Worm (Caenorhabditis elegans): Measurements from ENCODE around the gene R05G6.9.
"Not testable (repeated sequence)": the region's sequence is repeated elsewhere in the genome, so short reads cannot be mapped to it uniquely, and the experiment has no call there.

The R05G6.9 gene

ce11 chrIV:7516167-7516566, at the start of gene R05G6.9, which contains the start of gene R05G6.3:
TSS of gene R05G6.9 (minus strand) at chrIV:7516267.
TSS of gene R05G6.3 (plus strand) at chrIV:7516552.
- TF ChIP-seq him-1 (tag; optimal IDR thresholded peaks at IDR 0.05) (no peak), dao-5 (tag; optimal IDR thresholded peaks at IDR 0.05) (no peak), W03F9.2 (tag; optimal IDR thresholded peaks at IDR 0.05) (no peak)

DNA sequence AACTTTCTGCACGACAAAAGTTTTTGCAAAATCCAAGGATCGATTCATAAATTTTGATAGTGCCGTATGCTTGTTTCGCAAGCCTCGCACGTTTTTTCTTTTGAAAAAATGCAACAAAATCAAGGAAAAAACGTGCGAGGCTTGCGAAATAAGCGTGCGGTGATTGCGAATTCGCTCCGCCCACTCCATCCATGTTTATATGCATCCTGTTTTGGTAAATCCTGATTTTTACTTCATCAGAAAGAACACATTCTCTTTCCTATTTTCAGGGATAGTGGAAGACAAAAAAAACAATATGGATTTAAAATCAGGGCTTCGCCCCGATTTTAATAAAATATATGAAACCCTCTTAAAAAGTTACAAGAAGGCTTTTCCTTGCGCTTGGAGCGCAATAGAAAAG, 47.8 kb upstream of the R05G6.9 start, which contains the start of gene F32E10.9:
Gene F32E10.9 (minus strand): TSS at position 101 of the 400 bp plus-strand sequence.
- TF ChIP-seq dao-5, him-1, W03F9.2 (tag; optimal IDR thresholded peaks at IDR 0.05): not testable (repeated sequence)

DNA sequence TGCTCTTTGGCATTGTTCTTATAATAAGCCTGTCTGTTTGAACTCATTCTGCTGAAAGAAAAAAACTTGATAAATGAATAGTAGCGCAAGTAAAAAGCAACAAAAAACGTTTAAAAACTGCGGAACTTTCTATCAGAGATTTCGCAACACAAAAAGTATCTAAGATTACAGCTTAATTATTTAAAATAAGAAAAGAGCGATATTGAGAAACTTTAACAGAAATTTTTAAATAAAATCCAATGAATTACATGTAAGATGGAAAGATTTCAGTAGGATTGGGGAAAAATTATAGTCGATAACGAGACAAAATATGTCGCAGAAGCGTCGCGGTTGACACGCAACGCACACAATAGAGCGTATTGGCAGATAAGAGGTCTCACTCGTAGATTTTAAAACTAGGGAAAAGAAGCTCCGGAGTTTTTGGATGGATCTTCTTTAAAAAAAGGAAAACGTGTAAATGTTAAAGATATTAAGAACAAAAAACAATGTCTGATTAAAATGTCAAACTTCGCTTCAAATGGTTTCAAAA, 45.6 kb upstream of the R05G6.9 start, which contains the start of gene ima-3:
Gene ima-3 (minus strand): TSS at position 51 of the 529 bp plus-strand sequence.
- TF ChIP-seq W03F9.2 (tag; optimal IDR thresholded peaks at IDR 0.05) (peak; percentile 27), him-1 (tag; optimal IDR thresholded peaks at IDR 0.05) (no peak)

DNA sequence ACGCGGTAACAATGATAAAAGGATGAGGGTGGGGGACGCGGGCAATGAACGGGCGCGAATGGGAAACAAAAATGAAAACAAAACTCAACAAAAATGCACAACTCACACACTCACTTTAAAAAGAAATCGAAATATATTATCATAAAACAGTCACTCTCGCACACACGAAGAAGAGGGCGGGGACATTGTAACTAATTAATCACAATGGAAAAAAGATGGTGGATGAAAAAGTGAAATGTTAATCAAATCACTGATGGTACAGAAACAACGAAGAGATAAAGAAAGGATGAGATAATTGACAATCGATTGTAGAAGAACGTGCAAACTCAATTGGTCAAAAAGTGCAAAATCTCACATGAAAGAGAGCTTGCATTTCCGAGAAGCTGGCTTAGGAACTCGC, 43.2 kb upstream of the R05G6.9 start:
- TF ChIP-seq dao-5 (tag; optimal IDR thresholded peaks at IDR 0.05), result no peak
- TF ChIP-seq W03F9.2 (tag; optimal IDR thresholded peaks at IDR 0.05), result no peak
- no peak for TF ChIP-seq him-1 (tag; optimal IDR thresholded peaks at IDR 0.05)

- TF ChIP-seq W03F9.2 (tag; optimal IDR thresholded peaks at IDR 0.05) (no peak), dao-5 (tag; optimal IDR thresholded peaks at IDR 0.05) (no peak), him-1 (tag; optimal IDR thresholded peaks at IDR 0.05) (no peak)
These were observed 42.6 kb upstream of the R05G6.9 start for ce11 chrIV:7558653-7559052.

ce11 chrIV:7556265-7556866, 40.3 kb upstream of the R05G6.9 start, which contains the start of the genes F49E8.7, F49E8.8 and nprl-2:
TSS of gene F49E8.7 (minus strand) at chrIV:7556365.
TSS of gene F49E8.8 (plus strand) at chrIV:7556637.
TSS of gene nprl-2 (plus strand) at chrIV:7556816.
- TF ChIP-seq W03F9.2 (tag; optimal IDR thresholded peaks at IDR 0.05) (no peak), dao-5 (tag; optimal IDR thresholded peaks at IDR 0.05) (no peak), him-1 (tag; optimal IDR thresholded peaks at IDR 0.05) (no peak)

DNA sequence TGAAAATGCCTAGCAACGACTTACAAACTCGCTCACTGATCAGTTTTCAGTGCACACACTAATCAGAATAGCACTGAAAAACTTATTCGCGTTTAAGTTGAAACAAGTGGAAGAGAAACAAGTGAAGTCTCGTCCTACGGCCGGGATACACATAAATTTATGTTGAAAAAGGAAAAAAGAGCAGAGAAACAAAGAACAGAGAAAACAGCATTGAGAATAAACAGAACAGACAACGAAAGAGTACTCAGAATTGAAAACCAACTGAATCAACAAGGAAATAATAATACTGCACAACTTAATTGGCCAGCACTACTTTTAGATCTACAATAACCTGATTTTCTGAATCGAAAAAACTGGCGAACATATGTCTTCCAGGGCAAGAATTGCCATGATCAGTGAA, 38.3 kb upstream of the R05G6.9 start, which contains the start of gene F49E8.6:
Gene F49E8.6 (minus strand): TSS at position 317 of the 400 bp plus-strand sequence.
- TF ChIP-seq him-1 (tag; optimal IDR thresholded peaks at IDR 0.05) (no peak), W03F9.2 (tag; optimal IDR thresholded peaks at IDR 0.05) (no peak), dao-5 (tag; optimal IDR thresholded peaks at IDR 0.05) (no peak)

DNA sequence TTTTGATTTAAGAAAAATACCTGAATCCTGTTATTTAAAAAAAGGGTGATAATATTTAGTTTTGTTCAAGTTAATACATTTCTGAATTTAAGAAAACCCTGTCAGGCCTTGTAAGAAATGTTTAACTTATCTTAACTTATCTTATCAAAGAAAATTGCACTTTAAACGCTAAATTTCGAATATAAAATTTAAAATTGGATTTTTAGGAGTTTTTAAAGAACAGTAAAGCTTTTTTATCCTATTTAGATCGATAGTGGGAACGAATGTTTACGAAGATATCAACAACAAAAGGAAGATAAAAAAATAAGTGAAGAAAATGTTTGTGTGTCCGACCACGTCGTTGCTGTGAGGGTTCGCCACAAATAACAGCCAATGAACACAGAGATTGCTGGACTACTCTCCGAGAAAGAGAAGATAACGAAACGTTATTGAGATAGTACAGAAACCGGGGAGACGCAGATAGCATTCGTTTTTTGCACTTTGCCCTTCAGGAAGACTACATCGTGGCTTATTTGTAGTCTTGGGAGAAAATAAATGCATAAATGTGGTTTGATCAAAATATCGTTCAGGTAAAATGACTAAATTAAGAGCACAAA, 37.0 kb upstream of the R05G6.9 start, which contains the start of gene dif-1:
Gene dif-1 (minus strand): TSS at position 51 of the 596 bp plus-strand sequence.
- peak; percentile 52 for TF ChIP-seq W03F9.2 (tag; optimal IDR thresholded peaks at IDR 0.05)
- TF ChIP-seq him-1 (tag; optimal IDR thresholded peaks at IDR 0.05), result no peak
- no peak for TF ChIP-seq dao-5 (tag; optimal IDR thresholded peaks at IDR 0.05)

DNA sequence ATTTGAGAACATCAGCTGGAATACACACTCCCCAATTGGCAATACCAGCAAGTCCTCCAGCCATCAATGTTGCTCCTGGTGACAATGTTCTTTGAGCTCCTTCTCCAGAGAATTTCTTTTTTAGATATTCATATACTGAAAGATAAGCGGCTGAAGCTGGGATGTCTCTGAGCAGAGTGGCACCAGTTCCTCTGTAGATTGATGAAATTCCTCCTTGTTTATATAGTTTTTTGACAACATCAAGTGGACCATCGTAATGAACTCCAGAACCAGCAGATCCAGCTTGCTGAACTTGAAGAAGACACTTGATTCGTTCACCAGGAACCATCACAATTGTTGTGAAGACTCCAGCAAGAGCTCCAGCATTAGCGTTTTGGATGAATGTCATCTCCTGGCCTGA, 36.0 kb upstream of the R05G6.9 start:
- no peak for TF ChIP-seq W03F9.2 (tag; optimal IDR thresholded peaks at IDR 0.05)
- TF ChIP-seq dao-5 (tag; optimal IDR thresholded peaks at IDR 0.05), result no peak

- TF ChIP-seq dao-5 (tag; optimal IDR thresholded peaks at IDR 0.05), result no peak
- no peak for TF ChIP-seq W03F9.2 (tag; optimal IDR thresholded peaks at IDR 0.05)
- no peak for TF ChIP-seq him-1 (tag; optimal IDR thresholded peaks at IDR 0.05)
These were observed 35.2 kb upstream of the R05G6.9 start for ce11 chrIV:7551254-7551653.

DNA sequence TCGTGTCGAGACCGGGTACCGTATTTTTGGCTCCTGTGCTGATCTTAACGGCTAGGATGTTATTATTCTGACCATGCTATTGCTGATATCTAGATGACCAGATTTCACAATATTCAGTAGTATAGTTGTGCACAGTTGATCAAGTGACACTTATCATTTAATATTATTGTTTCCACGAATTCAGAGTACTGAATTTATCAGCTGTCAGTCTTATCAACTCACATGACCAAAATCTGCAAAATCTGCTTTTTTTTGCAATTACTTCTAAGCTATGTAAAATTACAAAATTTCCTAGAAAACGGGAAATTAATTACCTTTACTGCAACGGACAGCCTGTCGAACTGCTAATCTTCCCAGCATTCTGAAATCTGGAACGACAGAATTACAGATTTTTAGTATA, 34.4 kb upstream of the R05G6.9 start, which contains the start of gene pam-1:
Gene pam-1 (minus strand): TSS at position 368 of the 400 bp plus-strand sequence.
- TF ChIP-seq dao-5 (tag; optimal IDR thresholded peaks at IDR 0.05), result no peak

- TF ChIP-seq him-1 (tag; optimal IDR thresholded peaks at IDR 0.05) (no peak), dao-5 (tag; optimal IDR thresholded peaks at IDR 0.05) (no peak), W03F9.2 (tag; optimal IDR thresholded peaks at IDR 0.05) (peak; percentile 9)
These were observed 33.8 kb upstream of the R05G6.9 start for ce11 chrIV:7549844-7550243.

DNA sequence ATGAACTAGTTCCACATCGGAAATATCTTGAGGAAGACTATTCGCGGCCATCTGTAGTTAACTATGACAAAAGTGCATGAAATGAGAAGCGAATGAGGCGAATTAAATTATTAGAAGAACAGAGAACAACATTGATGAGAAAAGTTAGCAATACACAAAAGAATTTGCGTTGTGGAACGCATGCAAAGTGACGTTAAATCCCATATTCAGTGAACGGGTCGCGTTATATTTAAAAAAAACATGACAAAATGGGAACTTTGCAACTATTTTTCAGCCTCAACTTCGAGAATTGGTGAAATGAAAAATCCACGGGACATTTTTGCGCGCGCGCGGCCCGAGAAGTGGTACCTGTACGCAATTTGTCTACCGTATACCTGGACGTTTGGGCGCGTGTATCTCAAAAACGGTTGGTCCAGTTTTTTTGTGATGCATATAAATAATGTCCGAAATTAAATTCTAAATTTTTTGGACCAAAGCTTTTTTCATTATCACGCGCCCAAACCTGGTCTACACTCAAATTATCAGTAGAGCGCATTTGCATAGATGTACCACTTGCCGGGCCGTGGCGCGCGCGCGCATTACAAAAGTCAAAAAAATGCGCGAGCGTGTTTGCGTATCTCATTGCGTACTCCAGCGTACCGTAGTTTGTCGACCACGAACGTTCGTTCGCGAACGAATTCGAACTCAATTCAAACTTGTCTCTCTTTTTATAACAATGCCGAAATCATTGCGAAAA, 31.9 kb upstream of the R05G6.9 start, which contains the start of the genes cdd-2 and oef-1:
Gene cdd-2 (minus strand): TSS at position 51 of the 736 bp plus-strand sequence.
Gene oef-1 (plus strand): TSS at position 575 of the 736 bp plus-strand sequence.
- TF ChIP-seq him-1 (tag; optimal IDR thresholded peaks at IDR 0.05), result no peak
- TF ChIP-seq W03F9.2 (tag; optimal IDR thresholded peaks at IDR 0.05), result no peak
- no peak for TF ChIP-seq dao-5 (tag; optimal IDR thresholded peaks at IDR 0.05)

Data from whole organism, L4/young adult.